Worm (Caenorhabditis elegans) whole organism, young adult: ENCODE results near the gene ain-1.

Experiments
- B0019.2 ChIP-seq: fragments of 200-800 bp; sonication (Bioruptor generic); conservative IDR thresholded peaks from 2 replicates; pipeline ENCODE4 v1.3.6; 2022; ENCODE audit warnings: missing genetic modification reagents, missing genetic modification characterization, missing compliant biosample characterization
- B0336.3 ChIP-seq: fragments of 200-800 bp; sonication (Bioruptor generic); IDR thresholded peaks from 2 replicates; pipeline ENCODE4 v1.3.6; 2022; ENCODE audit warnings: missing genetic modification characterization, missing compliant biosample characterization
- F10E7.11 ChIP-seq: sonication (generic microtip); optimal IDR thresholded peaks from 2 replicates; lab custom pipeline; 2017; ENCODE audit warnings: mild to moderate bottlenecking, missing genetic modification characterization, moderate library complexity, missing compliant biosample characterization
- F23B12.7 ChIP-seq: sonication (generic microtip); optimal IDR thresholded peaks from 2 replicates; lab custom pipeline; 2017; ENCODE audit warnings: missing genetic modification characterization, mild to moderate bottlenecking, missing compliant biosample characterization, antibody characterized with exemption, moderate library complexity; ENCODE audit not compliant: insufficient read depth
- F33H1.4 ChIP-seq: fragments of 200-800 bp; sonication (Bioruptor generic); IDR thresholded peaks from 2 replicates; pipeline ENCODE4 v1.3.6; 2022; ENCODE audit warnings: missing genetic modification reagents, missing genetic modification characterization, missing compliant biosample characterization
- F52B5.7 ChIP-seq: sonication (generic microtip); optimal IDR thresholded peaks from 2 replicates; lab custom pipeline; 2016; ENCODE audit warnings: mild to moderate bottlenecking, missing genetic modification characterization, missing compliant biosample characterization
- F57C9.4 ChIP-seq: sonication (generic microtip); optimal IDR thresholded peaks from 2 replicates; lab custom pipeline; 2017; ENCODE audit warnings: mild to moderate bottlenecking, missing genetic modification characterization, missing compliant biosample characterization
- K12H6.12 ChIP-seq: fragments of 200-800 bp; sonication (Bioruptor generic); optimal IDR thresholded peaks from 2 replicates; lab custom pipeline; 2018; ENCODE audit warnings: mild to moderate bottlenecking, missing genetic modification characterization, missing compliant biosample characterization
- Y79H2A.3 ChIP-seq: fragments of 200-800 bp; sonication (Bioruptor generic); conservative IDR thresholded peaks from 2 replicates; pipeline ENCODE4 v1.3.6; 2022; ENCODE audit warnings: missing genetic modification reagents, missing genetic modification characterization, missing compliant biosample characterization
- Y95B8A.8 ChIP-seq: fragments of 200-800 bp; sonication (Bioruptor generic); IDR thresholded peaks from 2 replicates; pipeline ENCODE4 v1.3.6; 2022; ENCODE audit warnings: missing genetic modification reagents, missing genetic modification characterization, missing compliant biosample characterization
- ZK185.1 ChIP-seq: sonication (generic microtip); optimal IDR thresholded peaks from 2 replicates; lab custom pipeline; 2016; ENCODE audit warnings: mild to moderate bottlenecking, missing genetic modification characterization, missing compliant biosample characterization; ENCODE audit not compliant: poor library complexity, severe bottlenecking
- aptf-2 ChIP-seq: fragments of 200-800 bp; sonication (Bioruptor generic); conservative IDR thresholded peaks from 2 replicates; pipeline ENCODE4 v1.3.6; 2022; ENCODE audit warnings: missing genetic modification reagents, missing genetic modification characterization, missing compliant biosample characterization
- attf-5 ChIP-seq: fragments of 200-800 bp; sonication (Bioruptor generic); optimal IDR thresholded peaks from 2 replicates; lab custom pipeline; 2018; ENCODE audit warnings: mild to moderate bottlenecking, missing genetic modification characterization, missing compliant biosample characterization
- bed-2 ChIP-seq: fragments of 200-800 bp; sonication (Bioruptor generic); IDR thresholded peaks from 2 replicates; pipeline ENCODE4 v1.3.6; 2022; ENCODE audit warnings: missing genetic modification reagents, missing genetic modification characterization, missing compliant biosample characterization
- cebp-2 ChIP-seq: fragments of 200-800 bp; sonication (Bioruptor generic); IDR thresholded peaks from 2 replicates; pipeline ENCODE4 v1.3.6; 2022; ENCODE audit warnings: missing genetic modification characterization, missing compliant biosample characterization
- ceh-40 ChIP-seq: fragments of 200-800 bp; sonication (Bioruptor generic); IDR thresholded peaks from 2 replicates; pipeline ENCODE4 v1.3.6; 2022; ENCODE audit warnings: missing genetic modification characterization, missing compliant biosample characterization
- ceh-58 ChIP-seq: fragments of 200-800 bp; sonication (Bioruptor generic); IDR thresholded peaks from 2 replicates; pipeline ENCODE4 v1.3.6; 2022; ENCODE audit warnings: missing genetic modification characterization, missing compliant biosample characterization
- ceh-91 ChIP-seq: fragments of 200-800 bp; sonication (Bioruptor generic); IDR thresholded peaks from 2 replicates; pipeline ENCODE4 v1.3.6; 2022; ENCODE audit warnings: missing genetic modification reagents, missing genetic modification characterization, missing compliant biosample characterization
- egrh-3 ChIP-seq: fragments of 200-800 bp; sonication (Bioruptor generic); IDR thresholded peaks from 2 replicates; pipeline ENCODE4 v1.3.6; 2022; ENCODE audit warnings: missing genetic modification reagents, missing genetic modification characterization, missing compliant biosample characterization
- fkh-3 ChIP-seq: sonication (generic microtip); optimal IDR thresholded peaks from 2 replicates; lab custom pipeline; 2016; ENCODE audit warnings: mild to moderate bottlenecking, missing genetic modification characterization, missing compliant biosample characterization
- hlh-12 ChIP-seq: sonication (generic microtip); optimal IDR thresholded peaks from 2 replicates; lab custom pipeline; 2016; ENCODE audit warnings: missing genetic modification characterization, missing compliant biosample characterization
- hmg-1.2 ChIP-seq: fragments of 200-800 bp; sonication (Bioruptor generic); IDR thresholded peaks from 2 replicates; pipeline ENCODE4 v1.3.6; 2022; ENCODE audit warnings: missing genetic modification reagents, missing genetic modification characterization, missing compliant biosample characterization
- hrde-1 ChIP-seq: sonication (generic microtip); optimal IDR thresholded peaks from 2 replicates; lab custom pipeline; 2016; ENCODE audit warnings: missing genetic modification characterization, mild to moderate bottlenecking, missing compliant biosample characterization, moderate library complexity, missing genotype, missing genetic modification reagents, borderline replicate concordance
- hsf-1 ChIP-seq: fragments of 200-800 bp; sonication (Bioruptor generic); IDR thresholded peaks from 2 replicates; pipeline ENCODE4 v1.3.6; 2022; ENCODE audit warnings: missing genetic modification reagents, missing genetic modification characterization, missing compliant biosample characterization
- let-526 ChIP-seq: fragments of 200-800 bp; sonication (Bioruptor generic); IDR thresholded peaks from 2 replicates; pipeline ENCODE4 v1.3.6; 2022; ENCODE audit warnings: missing genetic modification reagents, missing genetic modification characterization, missing compliant biosample characterization
- lin-26 ChIP-seq: fragments of 200-800 bp; sonication (Bioruptor generic); IDR thresholded peaks from 2 replicates; pipeline ENCODE4 v1.3.6; 2022; ENCODE audit warnings: missing genetic modification reagents, missing genetic modification characterization, missing compliant biosample characterization
- lin-35 ChIP-seq, 3 experiments: fragments of 150-350 bp in 2 of 3; sonication (generic microtip) in 1 of 3; optimal IDR thresholded peaks; 2 replicates each; lab custom pipeline; 2014 to 2018; ENCODE audit warnings: missing biosample characterization in 3 of 3, missing genetic modification characterization in 3 of 3, missing genetic modification reagents in 3 of 3
- madf-3 ChIP-seq: fragments of 200-800 bp; sonication (Bioruptor generic); IDR thresholded peaks from 2 replicates; pipeline ENCODE4 v1.3.6; 2022; ENCODE audit warnings: missing genetic modification reagents, missing genetic modification characterization, missing compliant biosample characterization
- madf-8 ChIP-seq: fragments of 200-800 bp; sonication (Bioruptor generic); conservative IDR thresholded peaks from 2 replicates; pipeline ENCODE4 v1.3.6; 2022; ENCODE audit warnings: missing genetic modification reagents, missing genetic modification characterization, missing compliant biosample characterization
- nfya-2 ChIP-seq: fragments of 200-800 bp; sonication (Bioruptor generic); IDR thresholded peaks from 2 replicates; pipeline ENCODE4 v1.3.6; 2022; ENCODE audit warnings: missing genetic modification reagents, missing genetic modification characterization, missing compliant biosample characterization
- nhr-120 ChIP-seq: fragments of 200-800 bp; sonication (Bioruptor generic); IDR thresholded peaks from 2 replicates; pipeline ENCODE4 v1.3.6; 2022; ENCODE audit warnings: missing genetic modification characterization, missing compliant biosample characterization
- nhr-27 ChIP-seq: fragments of 200-800 bp; sonication (Bioruptor generic); optimal IDR thresholded peaks from 2 replicates; lab custom pipeline; 2018; ENCODE audit warnings: mild to moderate bottlenecking, missing genetic modification characterization, moderate library complexity, missing compliant biosample characterization
- nhr-80 ChIP-seq: sonication (generic microtip); optimal IDR thresholded peaks from 2 replicates; lab custom pipeline; 2016; ENCODE audit warnings: missing genetic modification characterization, missing compliant biosample characterization
- rcor-1 ChIP-seq: fragments of 200-800 bp; sonication (Bioruptor generic); IDR thresholded peaks from 2 replicates; pipeline ENCODE4 v1.3.6; 2022; ENCODE audit warnings: missing genetic modification reagents, missing genetic modification characterization, missing compliant biosample characterization
- rec-8 ChIP-seq, 2 experiments: sonication (generic microtip); optimal IDR thresholded peaks; 2 replicates each; lab custom pipeline; 2016; ENCODE audit warnings: mild to moderate bottlenecking in 2 of 2, missing genetic modification characterization in 2 of 2, missing genetic modification reagents in 2 of 2, missing genotype in 2 of 2, missing biosample characterization in 1 of 2, missing compliant biosample characterization in 1 of 2, moderate library complexity in 1 of 2
- repo-1 ChIP-seq: sonication (generic microtip); optimal IDR thresholded peaks from 2 replicates; lab custom pipeline; 2017; ENCODE audit warnings: mild to moderate bottlenecking, missing genetic modification characterization, missing compliant biosample characterization
- sdz-38 ChIP-seq: sonication (generic microtip); optimal IDR thresholded peaks from 2 replicates; lab custom pipeline; 2016; ENCODE audit warnings: missing genotype, missing genetic modification characterization, missing compliant biosample characterization
- sea-2 ChIP-seq: fragments of 200-800 bp; sonication (Bioruptor generic); IDR thresholded peaks from 2 replicates; pipeline ENCODE4 v1.3.6; 2022; ENCODE audit warnings: missing genetic modification characterization, missing compliant biosample characterization
- snpc-1.1 ChIP-seq: sonication (generic microtip); optimal IDR thresholded peaks from 2 replicates; lab custom pipeline; 2017; ENCODE audit warnings: missing genetic modification characterization, mild to moderate bottlenecking, missing compliant biosample characterization, antibody characterized with exemption, moderate library complexity, missing genotype, missing genetic modification reagents; ENCODE audit not compliant: insufficient read depth
- snpc-1.3 ChIP-seq: sonication (generic microtip); optimal IDR thresholded peaks from 2 replicates; lab custom pipeline; 2017; ENCODE audit warnings: missing genetic modification characterization, mild to moderate bottlenecking, missing compliant biosample characterization, antibody characterized with exemption, moderate library complexity, missing genotype, missing genetic modification reagents; ENCODE audit not compliant: insufficient read depth
- snpc-3.4 ChIP-seq: sonication (generic microtip); optimal IDR thresholded peaks from 2 replicates; lab custom pipeline; 2017; ENCODE audit warnings: missing genetic modification characterization, mild to moderate bottlenecking, missing compliant biosample characterization, antibody characterized with exemption, moderate library complexity, missing genotype, missing genetic modification reagents
- sptf-2 ChIP-seq: fragments of 200-800 bp; sonication (Bioruptor generic); optimal IDR thresholded peaks from 2 replicates; lab custom pipeline; 2018; ENCODE audit warnings: mild to moderate bottlenecking, missing genetic modification characterization, missing compliant biosample characterization
- tbp1 ChIP-seq: fragments of 200-800 bp; sonication (Bioruptor generic); optimal IDR thresholded peaks from 2 replicates; lab custom pipeline; 2018; ENCODE audit warnings: mild to moderate bottlenecking, missing genetic modification characterization, missing compliant biosample characterization
- unc-130 ChIP-seq: sonication (generic microtip); optimal IDR thresholded peaks from 2 replicates; lab custom pipeline; 2016; ENCODE audit warnings: missing genetic modification reagents, missing genetic modification characterization, missing compliant biosample characterization
- unc-62 ChIP-seq: fragments of 150-350 bp; optimal IDR thresholded peaks from 2 replicates; lab custom pipeline; 2014; ENCODE audit warnings: missing biosample characterization, missing genetic modification reagents, missing genetic modification characterization
- ztf-25 ChIP-seq: fragments of 200-800 bp; sonication (Bioruptor generic); IDR thresholded peaks from 2 replicates; pipeline ENCODE4 v1.3.6; 2022; ENCODE audit warnings: missing genetic modification reagents, missing genetic modification characterization, missing compliant biosample characterization
- ztf-26 ChIP-seq: sonication (generic microtip); optimal IDR thresholded peaks from 2 replicates; lab custom pipeline; 2017; ENCODE audit warnings: missing genetic modification characterization, missing compliant biosample characterization
- ztf-3 ChIP-seq: fragments of 200-800 bp; sonication (Bioruptor generic); optimal IDR thresholded peaks from 2 replicates; lab custom pipeline; 2018; ENCODE audit warnings: mild to moderate bottlenecking, missing genetic modification characterization, missing compliant biosample characterization

Gene ain-1

DNA sequence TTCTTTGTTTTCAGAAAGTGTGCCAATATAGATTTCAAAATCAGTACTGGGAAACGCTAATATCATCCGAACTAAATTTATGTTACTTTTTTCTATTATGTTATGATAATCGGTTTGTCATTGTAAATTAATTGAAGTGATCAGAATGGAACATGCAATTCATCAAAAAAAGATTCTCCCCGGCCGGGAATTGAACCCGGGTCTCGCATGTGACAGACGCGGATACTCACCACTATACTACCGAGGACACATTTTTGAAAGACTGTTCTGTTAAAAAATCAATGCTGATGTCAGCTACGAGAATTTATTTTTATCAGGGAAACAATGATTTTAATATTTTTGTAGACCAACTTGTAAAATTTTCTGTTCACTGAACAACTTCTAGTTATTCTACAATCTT lies 5.9 kb downstream of the ain-1 start:
- TF ChIP-seq F52B5.7 (tag; lab: Kevin White, UChicago) = peak; percentile 33
- peak; percentile 89 for TF ChIP-seq tbp1
- 0 out of 2 replicates have a peak, but pooled peaks have one; percentile 74 for TF ChIP-seq ceh-40 (GFP tag; lab: Robert Waterston, UW)
- peak; percentile 45 for TF ChIP-seq hlh-12 (tag; lab: Kevin White, UChicago)
- peak; percentile 94 for TF ChIP-seq lin-26 (GFP tag; lab: Robert Waterston, UW)
- TF ChIP-seq cebp-2 (GFP tag; lab: Robert Waterston, UW) = 0 out of 2 replicates have a peak, but pooled peaks have one; percentile 74
- peak; percentile 45 for TF ChIP-seq unc-130 (GFP tag; lab: Kevin White, UChicago)
- TF ChIP-seq let-526 (GFP tag; lab: Robert Waterston, UW) = no peak
- peak; percentile 62 for TF ChIP-seq hrde-1 (tag; lab: Kevin White, UChicago)
- peak; percentile 52; the same call in 1 of the 2 replicates for TF ChIP-seq bed-2 (GFP tag; lab: Robert Waterston, UW)
- no peak for TF ChIP-seq egrh-3 (GFP tag; lab: Robert Waterston, UW)
- no peak for TF ChIP-seq Y79H2A.3 (GFP tag; lab: Robert Waterston, UW)
- peak; percentile 39; the same call in 1 of the 2 replicates for TF ChIP-seq rcor-1
- no peak for TF ChIP-seq B0019.2 (GFP tag; lab: Robert Waterston, UW)
- TF ChIP-seq nhr-120 (GFP tag; lab: Robert Waterston, UW) = no peak
- TF ChIP-seq nhr-80 (tag; lab: Kevin White, UChicago) = peak; percentile 28
- peak; percentile 34 for TF ChIP-seq ztf-26 (tag; lab: Kevin White, UChicago)
- TF ChIP-seq snpc-3.4 = peak; percentile 61
- peak; percentile 87 for TF ChIP-seq F23B12.7 (tag; lab: Kevin White, UChicago)
- TF ChIP-seq ceh-58 (GFP tag; lab: Robert Waterston, UW) = no peak
- TF ChIP-seq F10E7.11 = no peak
- TF ChIP-seq snpc-1.3 (tag; lab: Kevin White, UChicago) = peak; percentile 80
- TF ChIP-seq K12H6.12 (tag; lab: Kevin White, UChicago) = no peak
- peak; percentile 42 for TF ChIP-seq ZK185.1
- TF ChIP-seq unc-62 (GFP tag; lab: Kevin White, UChicago) = no peak
- TF ChIP-seq snpc-1.1 = peak; percentile 52
- peak; percentile 43 for TF ChIP-seq attf-5
- TF ChIP-seq fkh-3 (tag; lab: Kevin White, UChicago) = no peak
- TF ChIP-seq sdz-38 (tag; lab: Kevin White, UChicago) = no peak
- no peak for TF ChIP-seq hsf-1 (GFP tag; lab: Robert Waterston, UW)
- TF ChIP-seq sea-2 = no peak
- TF ChIP-seq lin-35 (GFP tag; optimal IDR thresholded peaks at IDR 0.05; lab: Kevin White, UChicago) = no peak
- no peak for TF ChIP-seq repo-1
- no peak for TF ChIP-seq aptf-2
- peak; percentile 66 to 81 for TF ChIP-seq rec-8 (tag; optimal IDR thresholded peaks at IDR 0.05; lab: Kevin White, UChicago)
- TF ChIP-seq ztf-3 = no peak
- no peak for TF ChIP-seq F57C9.4 (tag; lab: Kevin White, UChicago)
- TF ChIP-seq ztf-25 = peak; percentile 70; the same call in 1 of the 2 replicates
- no peak for TF ChIP-seq F33H1.4
- TF ChIP-seq madf-8 = no peak
- no peak for TF ChIP-seq B0336.3 (GFP tag; lab: Robert Waterston, UW)
- TF ChIP-seq nfya-2 (GFP tag; lab: Robert Waterston, UW) = no peak
- peak; percentile 61 for TF ChIP-seq hmg-1.2 (GFP tag; lab: Robert Waterston, UW)
- TF ChIP-seq madf-3 (GFP tag; lab: Robert Waterston, UW) = no peak
- TF ChIP-seq nhr-27 (tag; lab: Kevin White, UChicago) = no peak
- no peak for TF ChIP-seq ceh-91 (GFP tag; lab: Robert Waterston, UW)
- TF ChIP-seq Y95B8A.8 (GFP tag; lab: Robert Waterston, UW) = no peak
- TF ChIP-seq sptf-2 (GFP tag; lab: Kevin White, UChicago) = no peak
